Worm (Caenorhabditis elegans) whole organism, L3 larva: ENCODE results near the gene srv-24.
A peak's percentile ranks its signal among the peaks of the same experiment; 100 is the strongest.

ENCODE experiments used
- R02D3.7 ChIP-seq: fragments of 150-350 bp; optimal IDR thresholded peaks from 2 replicates; lab custom pipeline; 2014; ENCODE audit warnings: missing biosample characterization, missing genetic modification characterization
- ZK546.5 ChIP-seq: sonication (generic microtip); optimal IDR thresholded peaks from 2 replicates; lab custom pipeline; 2017; ENCODE audit warnings: missing biosample characterization, missing genetic modification characterization
- aly-2 ChIP-seq: fragments of 150-350 bp; optimal IDR thresholded peaks from 2 replicates; lab custom pipeline; 2014; ENCODE audit warnings: missing biosample characterization, missing genetic modification characterization
- ama-1 ChIP-seq: fragments of 150-350 bp; optimal IDR thresholded peaks from 2 replicates; lab custom pipeline; 2018
- ceh-16 ChIP-seq: sonication (generic microtip); optimal IDR thresholded peaks from 2 replicates; lab custom pipeline; 2017; ENCODE audit warnings: missing biosample characterization, missing genetic modification characterization
- ceh-28 ChIP-seq: fragments of 150-350 bp; optimal IDR thresholded peaks from 2 replicates; lab custom pipeline; 2014; ENCODE audit warnings: missing biosample characterization, missing genetic modification reagents, missing genetic modification characterization
- ceh-82 ChIP-seq: fragments of 150-350 bp; optimal IDR thresholded peaks from 2 replicates; lab custom pipeline; 2014; ENCODE audit warnings: missing biosample characterization, missing genetic modification characterization
- ceh-9 ChIP-seq: sonication (generic microtip); optimal IDR thresholded peaks from 2 replicates; lab custom pipeline; 2018; ENCODE audit warnings: missing biosample characterization, missing genetic modification characterization
- daf-12 ChIP-seq: fragments of 150-350 bp; optimal IDR thresholded peaks from 2 replicates; lab custom pipeline; 2014; ENCODE audit warnings: missing biosample characterization, missing genetic modification reagents, missing genetic modification characterization
- egl-27 ChIP-seq: sonication (generic microtip); optimal IDR thresholded peaks from 4 replicates; lab custom pipeline; 2017; ENCODE audit warnings: missing biosample characterization, missing genetic modification reagents, missing genetic modification characterization
- egl-5 ChIP-seq: fragments of 150-350 bp; optimal IDR thresholded peaks from 2 replicates; lab custom pipeline; 2017; ENCODE audit warnings: missing biosample characterization, missing genetic modification reagents, missing genetic modification characterization, inconsistent platforms
- elt-1 ChIP-seq: fragments of 150-350 bp; optimal IDR thresholded peaks from 2 replicates; lab custom pipeline; 2014; ENCODE audit warnings: missing biosample characterization, missing genetic modification characterization
- elt-2 ChIP-seq: sonication (generic microtip); optimal IDR thresholded peaks from 2 replicates; lab custom pipeline; 2016; ENCODE audit warnings: missing genetic modification reagents, mild to moderate bottlenecking, missing genetic modification characterization, missing compliant biosample characterization
- elt-3 ChIP-seq, 3 experiments: fragments of 150-350 bp in 1 of 3; sonication (generic microtip) in 2 of 3; optimal IDR thresholded peaks; 2 replicates in 2 of 3; 4 replicates in 1 of 3; lab custom pipeline; 2014 to 2017; ENCODE audit warnings: missing biosample characterization in 3 of 3, missing genetic modification characterization in 3 of 3
- eor-1 ChIP-seq, 2 experiments: fragments of 150-350 bp; optimal IDR thresholded peaks; 2 replicates each; lab custom pipeline; 2014 to 2018; ENCODE audit warnings: missing biosample characterization in 2 of 2, missing genetic modification characterization in 2 of 2
- fkh-10 ChIP-seq: sonication (generic microtip); optimal IDR thresholded peaks from 2 replicates; lab custom pipeline; 2017; ENCODE audit warnings: missing biosample characterization, missing genetic modification reagents, missing genetic modification characterization
- fkh-2 ChIP-seq: fragments of 150-350 bp; optimal IDR thresholded peaks from 2 replicates; lab custom pipeline; 2014; ENCODE audit warnings: missing biosample characterization, missing genetic modification reagents, missing genetic modification characterization
- fos-1 ChIP-seq: fragments of 150-350 bp; optimal IDR thresholded peaks from 2 replicates; lab custom pipeline; 2014; ENCODE audit warnings: missing biosample characterization, missing genetic modification characterization
- hmg-11 ChIP-seq: sonication (generic microtip); optimal IDR thresholded peaks from 2 replicates; lab custom pipeline; 2016; ENCODE audit warnings: missing genetic modification characterization, missing compliant biosample characterization
- jun-1 ChIP-seq: fragments of 150-350 bp; optimal IDR thresholded peaks from 2 replicates; lab custom pipeline; 2014; ENCODE audit warnings: missing biosample characterization, missing genetic modification reagents, missing genetic modification characterization
- lin-15B ChIP-seq: fragments of 150-350 bp; optimal IDR thresholded peaks from 2 replicates; lab custom pipeline; 2014; ENCODE audit warnings: missing biosample characterization, missing genetic modification characterization
- lin-39 ChIP-seq: fragments of 150-350 bp; optimal IDR thresholded peaks from 2 replicates; lab custom pipeline; 2018; ENCODE audit warnings: missing biosample characterization, missing genetic modification reagents, missing genetic modification characterization
- lsy-12 ChIP-seq: sonication (generic microtip); optimal IDR thresholded peaks from 2 replicates; lab custom pipeline; 2016; ENCODE audit warnings: mild to moderate bottlenecking, missing genetic modification characterization, missing compliant biosample characterization
- mdl-1 ChIP-seq: fragments of 150-350 bp; optimal IDR thresholded peaks from 2 replicates; lab custom pipeline; 2014; ENCODE audit warnings: missing biosample characterization, missing genetic modification characterization
- mml-1 ChIP-seq: fragments of 150-350 bp; sonication (generic microtip); optimal IDR thresholded peaks from 3 replicates; lab custom pipeline; 2014; ENCODE audit warnings: missing biosample characterization, missing genetic modification characterization
- nfya-1 ChIP-seq: sonication (generic microtip); optimal IDR thresholded peaks from 2 replicates; lab custom pipeline; 2017; ENCODE audit warnings: missing genetic modification characterization, mild to moderate bottlenecking, missing compliant biosample characterization, antibody characterized with exemption, moderate library complexity; ENCODE audit not compliant: insufficient read depth
- nhr-11 ChIP-seq: fragments of 150-350 bp; optimal IDR thresholded peaks from 2 replicates; lab custom pipeline; 2014; ENCODE audit warnings: missing biosample characterization, missing genetic modification characterization
- nhr-12 ChIP-seq: fragments of 150-350 bp; optimal IDR thresholded peaks from 2 replicates; lab custom pipeline; 2014; ENCODE audit warnings: missing biosample characterization, missing genetic modification characterization
- nhr-23 ChIP-seq: fragments of 150-350 bp; optimal IDR thresholded peaks from 2 replicates; lab custom pipeline; 2014; ENCODE audit warnings: missing biosample characterization, missing genetic modification reagents, missing genetic modification characterization
- nhr-237 ChIP-seq: fragments of 150-350 bp; optimal IDR thresholded peaks from 2 replicates; lab custom pipeline; 2014; ENCODE audit warnings: missing biosample characterization, missing genetic modification characterization
- nhr-25 ChIP-seq: sonication (generic microtip); optimal IDR thresholded peaks from 2 replicates; lab custom pipeline; 2017; ENCODE audit warnings: missing biosample characterization, missing genetic modification characterization
- nhr-28 ChIP-seq: fragments of 150-350 bp; optimal IDR thresholded peaks from 2 replicates; lab custom pipeline; 2014; ENCODE audit warnings: missing biosample characterization, missing genetic modification characterization
- nhr-43 ChIP-seq: sonication (generic microtip); optimal IDR thresholded peaks from 2 replicates; lab custom pipeline; 2016; ENCODE audit warnings: mild to moderate bottlenecking, missing genetic modification characterization, missing compliant biosample characterization; ENCODE audit not compliant: poor library complexity, severe bottlenecking
- nhr-67 ChIP-seq: fragments of 150-350 bp; optimal IDR thresholded peaks from 2 replicates; lab custom pipeline; 2014; ENCODE audit warnings: missing biosample characterization, missing genetic modification characterization
- nhr-76 ChIP-seq: fragments of 150-350 bp; sonication (generic microtip); optimal IDR thresholded peaks from 5 replicates; lab custom pipeline; 2014; ENCODE audit warnings: missing biosample characterization, missing genetic modification characterization
- nhr-77 ChIP-seq: fragments of 150-350 bp; optimal IDR thresholded peaks from 2 replicates; lab custom pipeline; 2014; ENCODE audit warnings: missing biosample characterization, missing genetic modification characterization
- pha-4 ChIP-seq: fragments of 150-350 bp; optimal IDR thresholded peaks from 2 replicates; lab custom pipeline; 2014; ENCODE audit warnings: missing biosample characterization, missing genetic modification reagents, missing genetic modification characterization
- pqm-1 ChIP-seq: fragments of 150-350 bp; optimal IDR thresholded peaks from 2 replicates; lab custom pipeline; 2017; ENCODE audit warnings: missing biosample characterization, missing genetic modification characterization, inconsistent platforms
- sea-2 ChIP-seq: fragments of 150-350 bp; sonication (generic microtip); optimal IDR thresholded peaks from 4 replicates; lab custom pipeline; 2014; ENCODE audit warnings: missing biosample characterization, missing genetic modification reagents, missing genetic modification characterization
- skn-1 ChIP-seq: fragments of 150-350 bp; optimal IDR thresholded peaks from 2 replicates; lab custom pipeline; 2014; ENCODE audit warnings: missing biosample characterization, missing genetic modification characterization
- snpc-4 ChIP-seq: fragments of 150-350 bp; optimal IDR thresholded peaks from 2 replicates; lab custom pipeline; 2014; ENCODE audit warnings: missing biosample characterization, missing genetic modification characterization
- tbx-2 ChIP-seq: sonication (generic microtip); optimal IDR thresholded peaks from 2 replicates; lab custom pipeline; 2016; ENCODE audit warnings: mild to moderate bottlenecking, missing genetic modification characterization, missing compliant biosample characterization
- unc-39 ChIP-seq: sonication (generic microtip); optimal IDR thresholded peaks from 4 replicates; lab custom pipeline; 2017; ENCODE audit warnings: missing biosample characterization, missing genetic modification characterization
- unc-62 ChIP-seq: fragments of 150-350 bp; sonication (generic microtip); optimal IDR thresholded peaks from 4 replicates; lab custom pipeline; 2014; ENCODE audit warnings: missing biosample characterization, missing genetic modification reagents, missing genetic modification characterization
- zag-1 ChIP-seq: fragments of 150-350 bp; optimal IDR thresholded peaks from 2 replicates; lab custom pipeline; 2014; ENCODE audit warnings: missing biosample characterization, missing genetic modification characterization
- ztf-11 ChIP-seq: fragments of 150-350 bp; optimal IDR thresholded peaks from 2 replicates; lab custom pipeline; 2014; ENCODE audit warnings: missing biosample characterization, missing genetic modification characterization
- ztf-4 ChIP-seq: fragments of 150-350 bp; optimal IDR thresholded peaks from 2 replicates; lab custom pipeline; 2014; ENCODE audit warnings: missing biosample characterization, missing genetic modification characterization

Gene srv-24

ce11 chrIV:6290741-6291140 lies at the start of gene srv-24:
srv-24 (minus strand) TSS chrIV:6290841.
- TF ChIP-seq fos-1 (tag; lab: Kevin White, UChicago): no peak
- no peak for TF ChIP-seq nhr-12 (tag; lab: Kevin White, UChicago)

ce11 chrIV:6337353-6337752 lies 46.7 kb upstream of the srv-24 start, which contains the start of gene ipla-6:
ipla-6 (plus strand) TSS chrIV:6337653.
- TF ChIP-seq elt-3 (tag; optimal IDR thresholded peaks at IDR 0.05; lab: Kevin White, UChicago) (no peak), lsy-12 (tag; lab: Kevin White, UChicago) (no peak), fos-1 (tag; lab: Kevin White, UChicago) (no peak), ceh-16 (tag; lab: Kevin White, UChicago) (no peak), pha-4 (no peak), egl-27 (tag; lab: Kevin White, UChicago) (no peak), ceh-9 (tag; lab: Kevin White, UChicago) (no peak), skn-1 (tag; lab: Kevin White, UChicago) (no peak), nhr-67 (no peak), aly-2 (no peak), eor-1 (tag; optimal IDR thresholded peaks at IDR 0.05; lab: Kevin White, UChicago) (no peak)

- TF ChIP-seq nhr-76 (no peak), tbx-2 (tag; lab: Kevin White, UChicago) (peak; percentile 92), nhr-43 (tag; lab: Kevin White, UChicago) (peak; percentile 96), egl-5 (tag; lab: Kevin White, UChicago) (peak; percentile 85), nhr-12 (tag; lab: Kevin White, UChicago) (no peak), nhr-77 (tag; lab: Kevin White, UChicago) (no peak), ZK546.5 (no peak), fkh-2 (no peak), ceh-28 (peak; percentile 71), unc-39 (tag; lab: Kevin White, UChicago) (no peak), daf-12 (tag; lab: Kevin White, UChicago) (no peak), zag-1 (tag; lab: Kevin White, UChicago) (no peak), elt-1 (peak; percentile 69), skn-1 (tag; lab: Kevin White, UChicago) (peak; percentile 95), aly-2 (no peak), snpc-4 (tag; lab: Kevin White, UChicago) (peak; percentile 62), R02D3.7 (tag; lab: Kevin White, UChicago) (peak; percentile 81), egl-27 (tag; lab: Kevin White, UChicago) (peak; percentile 14), mdl-1 (tag; lab: Kevin White, UChicago) (peak; percentile 98), ztf-11 (tag; lab: Kevin White, UChicago) (no peak), ztf-4 (tag; lab: Kevin White, UChicago) (peak; percentile 83), nhr-25 (tag; lab: Kevin White, UChicago) (peak; percentile 99), pqm-1 (tag; lab: Kevin White, UChicago) (peak; percentile 94), nhr-67 (no peak), nhr-11 (tag; lab: Kevin White, UChicago) (peak; percentile 68), elt-3 (tag; optimal IDR thresholded peaks at IDR 0.05; lab: Kevin White, UChicago) (peak in 1 of 3 experiments; percentile 34), mml-1 (tag; lab: Kevin White, UChicago) (peak; percentile 34), fkh-10 (no peak), ama-1 (lab: Kevin White, UChicago) (peak; percentile 61), lin-15B (tag; lab: Kevin White, UChicago) (peak; percentile 56), elt-2 (peak; percentile 94), ceh-9 (tag; lab: Kevin White, UChicago) (no peak), lin-39 (tag; lab: Kevin White, UChicago) (peak; percentile 49), lsy-12 (tag; lab: Kevin White, UChicago) (peak; percentile 93), eor-1 (tag; optimal IDR thresholded peaks at IDR 0.05; lab: Kevin White, UChicago) (peak; percentile 12 to 57), nhr-28 (tag; lab: Kevin White, UChicago) (no peak), nhr-23 (tag; lab: Kevin White, UChicago) (peak; percentile 98), fos-1 (tag; lab: Kevin White, UChicago) (peak; percentile 41), nfya-1 (tag; lab: Kevin White, UChicago) (peak; percentile 94), hmg-11 (tag; lab: Kevin White, UChicago) (peak; percentile 86), ceh-16 (tag; lab: Kevin White, UChicago) (no peak), ceh-82 (tag; lab: Kevin White, UChicago) (no peak), unc-62 (GFP tag; lab: Kevin White, UChicago) (peak; percentile 84), sea-2 (GFP tag; lab: Kevin White, UChicago) (peak; percentile 23), pha-4 (peak; percentile 96), jun-1 (tag; lab: Kevin White, UChicago) (peak; percentile 95), nhr-237 (tag; lab: Kevin White, UChicago) (no peak)
Observed at ce11 chrIV:6336748-6337147, 46.1 kb upstream of the srv-24 start.
